Worm (Caenorhabditis elegans) whole organism, L4 larva: ENCODE data around the gene C49C8.6.

ENCODE experiments used
- F26F4.8 ChIP-seq: fragments of 200-800 bp; sonication (Bioruptor generic); conservative IDR thresholded peaks from 2 replicates; pipeline ENCODE4 v1.3.6; 2022; ENCODE audit warnings: missing genetic modification characterization, missing compliant biosample characterization
- T20F7.1 ChIP-seq: fragments of 200-800 bp; sonication (Bioruptor generic); optimal IDR thresholded peaks from 2 replicates; lab custom pipeline; 2018; ENCODE audit warnings: mild to moderate bottlenecking, missing genetic modification characterization, missing compliant biosample characterization
- ZK546.5 ChIP-seq, 2 experiments: sonication (generic microtip); optimal IDR thresholded peaks; 2 replicates each; lab custom pipeline; 2017; ENCODE audit warnings: missing biosample characterization in 2 of 2, missing genetic modification characterization in 2 of 2
- ceh-82 ChIP-seq: sonication (generic microtip); optimal IDR thresholded peaks from 2 replicates; lab custom pipeline; 2017; ENCODE audit warnings: missing biosample characterization, missing genetic modification characterization
- ces-1 ChIP-seq: fragments of 150-350 bp; sonication (generic microtip); optimal IDR thresholded peaks from 4 replicates; lab custom pipeline; 2014; ENCODE audit warnings: missing biosample characterization, missing genetic modification reagents, missing genetic modification characterization
- dve-1 ChIP-seq: sonication (generic microtip); optimal IDR thresholded peaks from 2 replicates; lab custom pipeline; 2017; ENCODE audit warnings: antibody characterized with exemption, mild to moderate bottlenecking, missing genetic modification characterization, missing compliant biosample characterization; ENCODE audit not compliant: insufficient read depth
- fos-1 ChIP-seq: fragments of 150-350 bp; optimal IDR thresholded peaks from 2 replicates; lab custom pipeline; 2014; ENCODE audit warnings: missing biosample characterization, missing genetic modification characterization
- hif-1 ChIP-seq, 2 experiments: sonication (generic microtip); optimal IDR thresholded peaks; 2 replicates each; lab custom pipeline; 2016 to 2017; ENCODE audit warnings: missing compliant biosample characterization in 2 of 2, missing genetic modification characterization in 2 of 2, missing genetic modification reagents in 2 of 2, missing genotype in 2 of 2, mild to moderate bottlenecking in 1 of 2
- hmg-1.1 ChIP-seq: fragments of 200-800 bp; sonication (Bioruptor generic); IDR thresholded peaks from 2 replicates; pipeline ENCODE4 v1.3.6; 2022; ENCODE audit warnings: missing genetic modification reagents, missing genetic modification characterization, missing compliant biosample characterization
- lin-39 ChIP-seq: fragments of 150-350 bp; optimal IDR thresholded peaks from 2 replicates; lab custom pipeline; 2014; ENCODE audit warnings: missing biosample characterization, missing genetic modification reagents, missing genetic modification characterization
- nhr-28 ChIP-seq: fragments of 150-350 bp; optimal IDR thresholded peaks from 2 replicates; lab custom pipeline; 2014; ENCODE audit warnings: missing biosample characterization, missing genetic modification characterization
- pqm-1 ChIP-seq: sonication (generic microtip); optimal IDR thresholded peaks from 2 replicates; lab custom pipeline; 2017; ENCODE audit warnings: missing biosample characterization, missing genetic modification characterization
- skn-1 ChIP-seq: fragments of 150-350 bp; optimal IDR thresholded peaks from 2 replicates; lab custom pipeline; 2014; ENCODE audit warnings: missing biosample characterization, missing genetic modification characterization
- snpc-4 ChIP-seq: fragments of 150-350 bp; optimal IDR thresholded peaks from 2 replicates; lab custom pipeline; 2014; ENCODE audit warnings: missing biosample characterization, missing genetic modification characterization

ce11 chrIV:8651835-8652234, 6.2 kb downstream of the C49C8.6 start, which contains the start of gene C49C8.8:
- TF ChIP-seq nhr-28 (tag; lab: Kevin White, UChicago) = no peak
- no peak for TF ChIP-seq F26F4.8 (GFP tag; lab: Robert Waterston, UW)
- TF ChIP-seq ces-1 (GFP tag; lab: Kevin White, UChicago) = no peak
- TF ChIP-seq T20F7.1 (GFP tag; lab: Kevin White, UChicago) = no peak
- no peak for TF ChIP-seq lin-39 (tag; lab: Kevin White, UChicago)
- TF ChIP-seq pqm-1 (tag; lab: Kevin White, UChicago) = no peak
- TF ChIP-seq snpc-4 = no peak
- TF ChIP-seq ZK546.5 (tag; optimal IDR thresholded peaks at IDR 0.05; lab: Kevin White, UChicago) = no peak
- TF ChIP-seq skn-1 (tag; lab: Kevin White, UChicago) = no peak
- TF ChIP-seq ceh-82 (tag; lab: Kevin White, UChicago) = no peak
- TF ChIP-seq hif-1 (tag; optimal IDR thresholded peaks at IDR 0.05; lab: Kevin White, UChicago) = no peak
- no peak for TF ChIP-seq dve-1
- TF ChIP-seq fos-1 (tag; lab: Kevin White, UChicago) = no peak
- no peak for TF ChIP-seq hmg-1.1 (GFP tag; lab: Robert Waterston, UW)
